Worm (Caenorhabditis elegans) whole organism, late embryonic: ENCODE data around the gene his-59.
A peak's percentile ranks its signal among the peaks of the same experiment; 100 is the strongest.

Source experiments
- C08G9.2 ChIP-seq: sonication (generic microtip); optimal IDR thresholded peaks from 2 replicates; lab custom pipeline; 2016; ENCODE audit warnings: mild to moderate bottlenecking, missing genetic modification characterization, moderate library complexity, missing compliant biosample characterization
- C38D4.7 ChIP-seq: fragments of 200-800 bp; sonication (Bioruptor generic); optimal IDR thresholded peaks from 2 replicates; lab custom pipeline; 2018; ENCODE audit warnings: mild to moderate bottlenecking, missing genetic modification characterization, moderate library complexity, missing compliant biosample characterization
- K02D7.2 ChIP-seq: sonication (generic microtip); optimal IDR thresholded peaks from 2 replicates; lab custom pipeline; 2017; ENCODE audit warnings: mild to moderate bottlenecking, missing genetic modification characterization, missing compliant biosample characterization
- K09A11.1 ChIP-seq: sonication (generic microtip); optimal IDR thresholded peaks from 2 replicates; lab custom pipeline; 2017; ENCODE audit warnings: antibody characterized with exemption, mild to moderate bottlenecking, missing genetic modification characterization, missing compliant biosample characterization; ENCODE audit not compliant: insufficient read depth
- Y22D7AL.16 ChIP-seq: sonication (generic microtip); optimal IDR thresholded peaks from 2 replicates; lab custom pipeline; 2016; ENCODE audit warnings: missing genetic modification characterization, missing compliant biosample characterization
- ahr-1 ChIP-seq: sonication (generic microtip); optimal IDR thresholded peaks from 2 replicates; lab custom pipeline; 2016; ENCODE audit warnings: missing genetic modification characterization, missing compliant biosample characterization
- ceh-19 ChIP-seq: fragments of 200-800 bp; sonication (Bioruptor generic); optimal IDR thresholded peaks from 2 replicates; lab custom pipeline; 2018; ENCODE audit warnings: mild to moderate bottlenecking, missing genetic modification characterization, missing compliant biosample characterization
- ceh-2 ChIP-seq: sonication (generic microtip); optimal IDR thresholded peaks from 2 replicates; lab custom pipeline; 2016; ENCODE audit warnings: missing genotype, missing genetic modification characterization, missing compliant biosample characterization
- ceh-22 ChIP-seq: sonication (generic microtip); optimal IDR thresholded peaks from 2 replicates; lab custom pipeline; 2017; ENCODE audit warnings: missing biosample characterization, missing genetic modification characterization
- ceh-24 ChIP-seq: sonication (generic microtip); optimal IDR thresholded peaks from 2 replicates; lab custom pipeline; 2016; ENCODE audit warnings: mild to moderate bottlenecking, missing genetic modification characterization, missing compliant biosample characterization
- ceh-30 ChIP-seq: fragments of 150-350 bp; optimal IDR thresholded peaks from 2 replicates; lab custom pipeline; 2014; ENCODE audit warnings: missing biosample characterization, missing genetic modification characterization
- ceh-31 ChIP-seq: sonication (generic microtip); optimal IDR thresholded peaks from 2 replicates; lab custom pipeline; 2016; ENCODE audit warnings: missing genetic modification characterization, missing compliant biosample characterization
- ceh-45 ChIP-seq: fragments of 200-800 bp; sonication (Bioruptor generic); IDR thresholded peaks from 2 replicates; pipeline ENCODE4 v1.3.6; 2022; ENCODE audit warnings: missing genetic modification reagents, missing genetic modification characterization, missing compliant biosample characterization
- ceh-48 ChIP-seq: sonication (generic microtip); optimal IDR thresholded peaks from 2 replicates; lab custom pipeline; 2016; ENCODE audit warnings: missing genetic modification characterization, inconsistent platforms, missing compliant biosample characterization
- ceh-9 ChIP-seq: sonication (generic microtip); optimal IDR thresholded peaks from 2 replicates; lab custom pipeline; 2016; ENCODE audit warnings: mild to moderate bottlenecking, missing genetic modification characterization, inconsistent platforms, missing compliant biosample characterization
- dmd-4 ChIP-seq: sonication (generic microtip); optimal IDR thresholded peaks from 2 replicates; lab custom pipeline; 2016; ENCODE audit warnings: borderline replicate concordance, missing genetic modification characterization, missing compliant biosample characterization
- elt-4 ChIP-seq: sonication (generic microtip); optimal IDR thresholded peaks from 2 replicates; lab custom pipeline; 2016; ENCODE audit warnings: missing genetic modification characterization, missing compliant biosample characterization
- ets-4 ChIP-seq: sonication (generic microtip); optimal IDR thresholded peaks from 2 replicates; lab custom pipeline; 2016; ENCODE audit warnings: missing genetic modification characterization, missing compliant biosample characterization
- eyg-1 ChIP-seq: sonication (generic microtip); optimal IDR thresholded peaks from 2 replicates; lab custom pipeline; 2016; ENCODE audit warnings: missing genotype, missing genetic modification characterization, missing compliant biosample characterization
- fax-1 ChIP-seq: sonication (generic microtip); optimal IDR thresholded peaks from 2 replicates; lab custom pipeline; 2016; ENCODE audit warnings: missing genotype, missing genetic modification characterization, missing compliant biosample characterization
- fkh-10 ChIP-seq: fragments of 150-350 bp; optimal IDR thresholded peaks from 2 replicates; lab custom pipeline; 2014; ENCODE audit warnings: missing biosample characterization, missing genetic modification reagents, missing genetic modification characterization
- gmeb-2 ChIP-seq: sonication (generic microtip); optimal IDR thresholded peaks from 2 replicates; lab custom pipeline; 2016; ENCODE audit warnings: missing genetic modification characterization, inconsistent platforms, missing compliant biosample characterization
- hlh-13 ChIP-seq: fragments of 200-800 bp; sonication (Bioruptor generic); optimal IDR thresholded peaks from 2 replicates; lab custom pipeline; 2018; ENCODE audit warnings: mild to moderate bottlenecking, missing genetic modification characterization, missing compliant biosample characterization
- hlh-15 ChIP-seq: sonication (generic microtip); optimal IDR thresholded peaks from 2 replicates; lab custom pipeline; 2016; ENCODE audit warnings: missing genetic modification characterization, missing compliant biosample characterization
- hlh-30 ChIP-seq: sonication (generic microtip); optimal IDR thresholded peaks from 2 replicates; lab custom pipeline; 2017; ENCODE audit warnings: antibody characterized with exemption, missing genetic modification characterization, missing compliant biosample characterization; ENCODE audit not compliant: insufficient read depth
- hlh-8 ChIP-seq: sonication (generic microtip); optimal IDR thresholded peaks from 2 replicates; lab custom pipeline; 2016; ENCODE audit warnings: missing genotype, missing genetic modification characterization, missing compliant biosample characterization
- lim-6 ChIP-seq: sonication (generic microtip); optimal IDR thresholded peaks from 2 replicates; lab custom pipeline; 2016; ENCODE audit warnings: missing genetic modification characterization, missing compliant biosample characterization
- lin-11 ChIP-seq: fragments of 200-800 bp; sonication (Bioruptor generic); optimal IDR thresholded peaks from 2 replicates; lab custom pipeline; 2018; ENCODE audit warnings: mild to moderate bottlenecking, missing genetic modification characterization, missing compliant biosample characterization
- madf-2 ChIP-seq: sonication (generic microtip); optimal IDR thresholded peaks from 2 replicates; lab custom pipeline; 2017; ENCODE audit warnings: missing genetic modification characterization, missing compliant biosample characterization
- mec-3 ChIP-seq: sonication (generic microtip); optimal IDR thresholded peaks from 2 replicates; lab custom pipeline; 2016; ENCODE audit warnings: borderline replicate concordance, missing genetic modification characterization, missing compliant biosample characterization
- nfya-1 ChIP-seq: sonication (generic microtip); optimal IDR thresholded peaks from 2 replicates; lab custom pipeline; 2017; ENCODE audit warnings: missing genetic modification characterization, mild to moderate bottlenecking, missing compliant biosample characterization, antibody characterized with exemption, moderate library complexity
- nhr-11 ChIP-seq: fragments of 150-350 bp; optimal IDR thresholded peaks from 2 replicates; lab custom pipeline; 2014; ENCODE audit warnings: missing biosample characterization, missing genetic modification characterization
- npax-4 ChIP-seq: sonication (generic microtip); optimal IDR thresholded peaks from 2 replicates; lab custom pipeline; 2016; ENCODE audit warnings: missing genetic modification characterization, missing compliant biosample characterization
- odd-2 ChIP-seq: sonication (generic microtip); optimal IDR thresholded peaks from 2 replicates; lab custom pipeline; 2017; ENCODE audit warnings: antibody characterized with exemption, mild to moderate bottlenecking, missing genetic modification characterization, missing compliant biosample characterization
- pag-3 ChIP-seq: sonication (generic microtip); optimal IDR thresholded peaks from 2 replicates; lab custom pipeline; 2016; ENCODE audit warnings: missing compliant biosample characterization, missing genetic modification characterization, borderline replicate concordance
- pat-9 ChIP-seq: fragments of 200-800 bp; sonication (Bioruptor generic); optimal IDR thresholded peaks from 2 replicates; lab custom pipeline; 2018; ENCODE audit warnings: mild to moderate bottlenecking, missing genetic modification characterization, moderate library complexity, missing compliant biosample characterization
- pax-1 ChIP-seq: fragments of 150-350 bp; optimal IDR thresholded peaks from 2 replicates; lab custom pipeline; 2014; ENCODE audit warnings: missing biosample characterization, missing genetic modification characterization
- pha-2 ChIP-seq: sonication (generic microtip); optimal IDR thresholded peaks from 2 replicates; lab custom pipeline; 2017; ENCODE audit warnings: mild to moderate bottlenecking, missing genetic modification characterization, missing compliant biosample characterization
- pha-4 ChIP-seq: fragments of 150-350 bp; optimal IDR thresholded peaks from 2 replicates; lab custom pipeline; 2018; ENCODE audit warnings: missing biosample characterization, missing genetic modification reagents, missing genetic modification characterization
- ref-2 ChIP-seq: sonication (generic microtip); optimal IDR thresholded peaks from 2 replicates; lab custom pipeline; 2016; ENCODE audit warnings: missing genetic modification characterization, missing compliant biosample characterization
- rnt-1 ChIP-seq: sonication (generic microtip); optimal IDR thresholded peaks from 2 replicates; lab custom pipeline; 2016; ENCODE audit warnings: missing genetic modification characterization, missing compliant biosample characterization
- sox-2 ChIP-seq: fragments of 200-800 bp; sonication (Bioruptor generic); IDR thresholded peaks from 2 replicates; pipeline ENCODE4 v1.3.6; 2022; ENCODE audit warnings: missing genetic modification reagents, missing genetic modification characterization, missing compliant biosample characterization
- syd-9 ChIP-seq: sonication (generic microtip); optimal IDR thresholded peaks from 2 replicates; lab custom pipeline; 2016; ENCODE audit warnings: mild to moderate bottlenecking, missing genetic modification characterization, moderate library complexity, missing compliant biosample characterization
- tbx-2 ChIP-seq: sonication (generic microtip); optimal IDR thresholded peaks from 2 replicates; lab custom pipeline; 2016; ENCODE audit warnings: missing genetic modification characterization, missing compliant biosample characterization
- tbx-7 ChIP-seq: sonication (generic microtip); optimal IDR thresholded peaks from 2 replicates; lab custom pipeline; 2016; ENCODE audit warnings: missing genotype, missing genetic modification characterization, missing compliant biosample characterization
- ttx-3 ChIP-seq: sonication (generic microtip); optimal IDR thresholded peaks from 2 replicates; lab custom pipeline; 2016; ENCODE audit warnings: missing genetic modification reagents, missing genetic modification characterization, missing compliant biosample characterization
- unc-3 ChIP-seq, 2 experiments: fragments of 200-800 bp in 1 of 2; sonication (Bioruptor generic) in 1 of 2; sonication (generic microtip) in 1 of 2; conservative IDR thresholded peaks in 1 of 2; optimal IDR thresholded peaks in 1 of 2; 2 replicates each; pipeline versions ENCODE4 v1.3.6 to Lab custom; 2016 to 2022; ENCODE audit warnings: missing compliant biosample characterization in 2 of 2, missing genetic modification characterization in 2 of 2, missing genetic modification reagents in 1 of 2

his-59 gene

DNA sequence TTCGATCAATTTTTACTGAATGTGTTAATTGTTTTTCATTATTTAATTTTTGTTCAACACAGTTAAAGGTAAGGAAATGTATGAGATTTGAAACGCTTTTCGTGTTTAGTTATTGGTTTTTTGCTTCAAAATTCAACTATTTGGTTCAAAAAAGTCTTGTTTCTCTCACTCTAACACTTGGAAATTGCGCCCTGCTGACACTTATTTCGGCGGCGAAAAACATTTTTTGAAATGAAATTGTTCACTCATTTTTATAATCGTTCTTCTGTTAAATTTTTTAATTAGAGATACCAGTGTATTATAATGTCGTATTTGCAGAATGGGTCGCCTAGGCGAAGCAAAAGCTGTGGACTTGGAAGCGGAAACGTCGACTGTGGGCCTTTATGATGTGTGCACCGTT, 9.9 kb upstream of the his-59 start, which contains the start of gene rod-1:
rod-1 (plus strand) TSS at position 319 of the 400 bp plus-strand sequence.
- TF ChIP-seq ceh-22, result no peak
- TF ChIP-seq fax-1 (tag; lab: Kevin White, UChicago), result no peak
- no peak for TF ChIP-seq Y22D7AL.16 (tag; lab: Kevin White, UChicago)
- TF ChIP-seq odd-2 (tag; lab: Kevin White, UChicago), result no peak
- no peak for TF ChIP-seq ceh-24
- no peak for TF ChIP-seq K02D7.2 (tag; lab: Kevin White, UChicago)
- no peak for TF ChIP-seq C08G9.2 (tag; lab: Kevin White, UChicago)
- TF ChIP-seq tbx-7 (tag; lab: Kevin White, UChicago), result no peak
- no peak for TF ChIP-seq pax-1 (tag; lab: Kevin White, UChicago)
- TF ChIP-seq ttx-3 (tag; lab: Kevin White, UChicago), result no peak
- no peak for TF ChIP-seq pha-2 (tag; lab: Kevin White, UChicago)
- TF ChIP-seq unc-3 (GFP tag; conservative IDR thresholded peaks at IDR 0.05; lab: Robert Waterston, UW), result no peak
- TF ChIP-seq unc-3 (tag; optimal IDR thresholded peaks at IDR 0.05; lab: Kevin White, UChicago), result no peak

DNA sequence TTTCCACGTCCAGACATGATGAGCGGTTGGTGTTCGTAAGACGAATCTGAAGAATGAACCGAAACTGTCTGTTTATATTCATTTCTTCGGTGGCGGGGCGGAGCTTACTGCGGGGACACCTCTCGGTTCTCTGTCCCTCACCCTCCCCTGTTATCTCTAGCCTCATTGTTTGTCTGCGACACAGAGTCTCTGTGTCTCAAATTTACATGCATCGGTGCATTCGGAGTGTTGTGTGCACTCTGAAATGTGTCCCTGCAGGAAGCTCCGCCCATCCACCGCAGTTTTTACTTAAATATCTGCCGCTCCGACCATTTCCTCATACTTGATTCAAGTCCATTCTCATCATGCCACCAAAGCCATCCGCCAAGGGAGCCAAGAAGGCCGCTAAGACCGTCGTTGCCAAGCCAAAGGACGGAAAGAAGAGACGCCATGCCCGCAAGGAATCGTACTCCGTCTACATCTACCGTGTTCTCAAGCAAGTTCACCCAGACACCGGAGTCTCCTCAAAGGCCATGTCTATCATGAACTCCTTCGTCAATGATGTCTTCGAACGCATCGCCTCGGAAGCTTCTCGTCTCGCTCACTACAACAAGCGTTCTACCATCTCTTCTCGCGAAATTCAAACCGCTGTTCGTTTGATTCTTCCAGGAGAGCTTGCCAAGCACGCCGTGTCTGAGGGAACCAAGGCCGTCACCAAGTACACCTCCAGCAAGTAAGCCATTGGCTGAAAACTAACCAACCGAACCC, 1.7 kb upstream of the his-59 start, which contains the start of the genes his-61 and his-62:
his-61 (minus strand) TSS at position 17 of the 747 bp plus-strand sequence.
his-62 (plus strand) TSS at position 345 of the 747 bp plus-strand sequence.
- TF ChIP-seq C38D4.7 (GFP tag; lab: Kevin White, UChicago), result no peak
- TF ChIP-seq ceh-2 (tag; lab: Kevin White, UChicago), result peak; percentile 60
- TF ChIP-seq lin-11 (tag; lab: Kevin White, UChicago), result no peak
- TF ChIP-seq hlh-13, result no peak
- TF ChIP-seq ceh-30 (tag; lab: Kevin White, UChicago), result no peak
- no peak for TF ChIP-seq hlh-30
- peak; percentile 46 for TF ChIP-seq madf-2
- TF ChIP-seq ets-4 (tag; lab: Kevin White, UChicago), result peak; percentile 61
- no peak for TF ChIP-seq pag-3
- TF ChIP-seq dmd-4, result peak; percentile 39
- TF ChIP-seq lim-6 (tag; lab: Kevin White, UChicago), result no peak
- TF ChIP-seq pax-1 (tag; lab: Kevin White, UChicago), result peak; percentile 89
- no peak for TF ChIP-seq eyg-1 (tag; lab: Kevin White, UChicago)
- TF ChIP-seq gmeb-2, result no peak
- no peak for TF ChIP-seq K09A11.1 (tag; lab: Kevin White, UChicago)
- TF ChIP-seq nhr-11, result no peak
- TF ChIP-seq fkh-10, result no peak
- peak; percentile 38 for TF ChIP-seq ahr-1 (tag; lab: Kevin White, UChicago)
- TF ChIP-seq hlh-8 (tag; lab: Kevin White, UChicago), result no peak
- peak; percentile 66; the same call in 1 of the 2 replicates for TF ChIP-seq ceh-45 (GFP tag; lab: Robert Waterston, UW)
- TF ChIP-seq ref-2 (tag; lab: Kevin White, UChicago), result peak; percentile 67
- TF ChIP-seq ceh-24, result no peak
- no peak for TF ChIP-seq ceh-48 (tag; lab: Kevin White, UChicago)
- peak; percentile 95 for TF ChIP-seq ceh-31 (tag; lab: Kevin White, UChicago)
- TF ChIP-seq ceh-9, result no peak
- TF ChIP-seq ceh-19 (GFP tag; lab: Kevin White, UChicago), result peak; percentile 40
- no peak for TF ChIP-seq hlh-15 (tag; lab: Kevin White, UChicago)
- TF ChIP-seq tbx-7 (tag; lab: Kevin White, UChicago), result peak; percentile 69
- no peak for TF ChIP-seq pha-4 (tag; lab: Kevin White, UChicago)
- peak; percentile 88 for TF ChIP-seq tbx-2 (tag; lab: Kevin White, UChicago)
- peak; percentile 90 for TF ChIP-seq sox-2
- peak; percentile 81 for TF ChIP-seq nfya-1
- TF ChIP-seq pat-9, result no peak
- peak; percentile 2 for TF ChIP-seq syd-9 (tag; lab: Kevin White, UChicago)
- no peak for TF ChIP-seq odd-2 (tag; lab: Kevin White, UChicago)
- TF ChIP-seq npax-4, result no peak
- peak; percentile 65 for TF ChIP-seq rnt-1 (tag; lab: Kevin White, UChicago)
- no peak for TF ChIP-seq mec-3 (tag; lab: Kevin White, UChicago)
- TF ChIP-seq elt-4 (tag; lab: Kevin White, UChicago), result no peak
- TF ChIP-seq unc-3 (GFP tag; conservative IDR thresholded peaks at IDR 0.05; lab: Robert Waterston, UW), result no peak
- TF ChIP-seq unc-3 (tag; optimal IDR thresholded peaks at IDR 0.05; lab: Kevin White, UChicago), result no peak
- TF ChIP-seq C08G9.2 (tag; lab: Kevin White, UChicago), result peak; percentile 57
